Fruit fly (Drosophila melanogaster): Measurements from ENCODE around the gene CG4511.
A peak's percentile ranks its signal among the peaks of the same experiment; 100 is the strongest.

CG4511 gene

DNA sequence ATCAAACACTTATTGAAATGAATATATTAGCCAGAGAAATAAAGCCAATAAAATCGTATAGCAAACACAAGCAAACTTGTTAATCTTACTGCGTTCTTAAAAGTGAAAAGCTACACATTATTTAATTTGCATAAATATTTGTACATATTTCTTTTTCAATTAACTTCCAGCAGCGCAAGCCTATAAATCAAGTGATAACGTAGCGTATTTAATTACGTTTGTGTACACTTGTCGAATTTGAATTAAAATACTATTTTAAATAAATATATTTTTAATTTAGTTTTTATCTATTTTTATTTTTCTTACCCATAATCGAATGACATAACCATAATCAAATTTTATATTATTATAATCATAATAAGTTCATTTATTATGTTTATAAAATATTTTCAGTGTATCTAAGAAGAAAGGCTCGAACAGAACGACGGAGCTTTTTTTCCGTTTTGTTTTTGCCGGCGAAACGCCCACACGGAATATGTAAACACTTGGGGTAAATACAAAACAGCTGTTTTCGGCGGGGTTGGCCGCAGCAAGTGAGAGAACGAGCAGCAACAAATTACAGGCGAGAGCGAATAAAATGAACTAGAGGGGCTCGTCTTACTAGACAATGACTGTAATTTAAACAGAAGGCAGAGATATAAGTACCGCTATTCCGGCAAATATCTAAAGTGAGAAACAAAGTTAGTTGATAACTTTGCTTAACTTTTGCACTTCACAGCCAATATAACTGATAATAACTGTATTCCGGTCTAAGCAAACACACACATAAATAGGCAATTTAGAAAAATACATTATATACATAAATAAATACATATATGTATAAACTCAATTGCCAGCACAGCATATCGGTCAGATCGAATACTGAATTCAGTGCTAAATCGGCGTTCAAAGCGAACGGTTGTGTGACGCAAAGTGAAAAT is 21.5 kb downstream of the CG4511 start, which contains the start of gene Sodh2 (continued):
- TF ChIP-seq CG17186 (GFP tag; optimal IDR thresholded peaks at IDR 0.05) (no peak), CG12391 (tag; optimal IDR thresholded peaks at IDR 0.05) (peak; percentile 77), Xrp1 (GFP tag; IDR thresholded peaks at IDR 0.05) (peak; percentile 54), ase (GFP tag; IDR thresholded peaks at IDR 0.05) (peak; percentile 57; the same call in 2 of the 3 replicates), CG2129 (GFP tag; IDR thresholded peaks at IDR 0.05; ENCODE audit: partially characterized antibody) (no peak), CG11504 (tag; optimal IDR thresholded peaks at IDR 0.05) (peak; percentile 84), CG33557 (GFP tag; optimal IDR thresholded peaks at IDR 0.05) (peak; percentile 35), Pdp1 (GFP tag; optimal IDR thresholded peaks at IDR 0.05) (peak; percentile 30 to 59), CG30403 (GFP tag; optimal IDR thresholded peaks at IDR 0.05) (peak; percentile 61), CG10366 (GFP tag; IDR thresholded peaks at IDR 0.05) (peak; percentile 59), CG11093 (GFP tag; IDR thresholded peaks at IDR 0.05) (peak; percentile 52; the same call in 1 of the 3 replicates), Mes4 (GFP tag; optimal IDR thresholded peaks at IDR 0.05) (peak; percentile 17), CG17568 (GFP tag; optimal IDR thresholded peaks at IDR 0.05) (peak; percentile 86), Xbp1 (GFP tag; optimal IDR thresholded peaks at IDR 0.05) (peak; percentile 47), corto (GFP tag; optimal IDR thresholded peaks at IDR 0.05) (peak; percentile 50), CG6683 (GFP tag; optimal IDR thresholded peaks at IDR 0.05) (peak; percentile 75), chinmo (GFP tag; IDR thresholded peaks at IDR 0.05; ENCODE audit: partially characterized antibody) (peak; percentile 73; the same call in 1 of the 4 replicates), rib (GFP tag; IDR thresholded peaks at IDR 0.05) (peak; percentile 85), CG5245 (GFP tag; optimal IDR thresholded peaks at IDR 0.05) (peak; percentile 25), row (GFP tag; IDR thresholded peaks at IDR 0.05) (peak; percentile 80), Usf (GFP tag; optimal IDR thresholded peaks at IDR 0.05) (no peak), pnt (GFP tag; optimal IDR thresholded peaks at IDR 0.05) (peak; percentile 31), CG10462 (GFP tag; optimal IDR thresholded peaks at IDR 0.05) (no peak), gt (GFP tag; IDR thresholded peaks at IDR 0.05) (no peak), gsb (GFP tag; IDR thresholded peaks at IDR 0.05) (peak; percentile 74), Dfd (GFP tag; optimal IDR thresholded peaks at IDR 0.05) (no peak), CG15073 (GFP tag; optimal IDR thresholded peaks at IDR 0.05) (peak; percentile 47), MESR4 (GFP tag; optimal IDR thresholded peaks at IDR 0.05) (no peak), toy (GFP tag; IDR thresholded peaks at IDR 0.05) (0 out of 2 replicates have a peak, but pooled peaks have one; percentile 39), sens (GFP tag) (peak; percentile 91), vnd (GFP tag; IDR thresholded peaks at IDR 0.05; ENCODE audit: partially characterized antibody) (no peak), fd102C (GFP tag; optimal IDR thresholded peaks at IDR 0.05) (no peak), da (GFP tag; optimal IDR thresholded peaks at IDR 0.05) (no peak), Lhr (GFP tag; optimal IDR thresholded peaks at IDR 0.05) (no peak), CG11456 (GFP tag; IDR thresholded peaks at IDR 0.05) (peak; percentile 66; the same call in 2 of the 3 replicates), ERR (GFP tag; optimal IDR thresholded peaks at IDR 0.05) (peak; percentile 65), CG34422 (GFP tag; IDR thresholded peaks at IDR 0.05) (peak; percentile 87), br (optimal IDR thresholded peaks at IDR 0.05) (no peak), CG8290 (GFP tag; optimal IDR thresholded peaks at IDR 0.05) (no peak), CG8290 (tag; optimal IDR thresholded peaks at IDR 0.05) (peak in 1 of 2 experiments; percentile 94), CG8359 (GFP tag; optimal IDR thresholded peaks at IDR 0.05; ENCODE audit: borderline replicate concordance) (peak; percentile 40), cwo (GFP tag; optimal IDR thresholded peaks at IDR 0.05) (peak; percentile 87), CG9727 (GFP tag; optimal IDR thresholded peaks at IDR 0.05) (peak; percentile 77), fd64A (GFP tag; optimal IDR thresholded peaks at IDR 0.05) (peak; percentile 48), lola (GFP tag; optimal IDR thresholded peaks at IDR 0.05) (peak in 1 of 3 experiments; percentile 43), Lim3 (GFP tag; IDR thresholded peaks at IDR 0.05) (no peak), odd (GFP tag; optimal IDR thresholded peaks at IDR 0.05) (peak; percentile 85), nmo (GFP tag; optimal IDR thresholded peaks at IDR 0.05) (peak; percentile 61)

All from whole organism, embryonic.